Fruit fly (Drosophila melanogaster): ENCODE results near the gene CG14304.

The CG14304 gene

dm6 chr3R:18621230-18621629, at the start of gene CG14304:
Gene CG14304 (minus strand): TSS chr3R:18621327.
- TF ChIP-seq CTCF (optimal IDR thresholded peaks at IDR 0.05) (peak; percentile 6 to 18), CG8478 (optimal IDR thresholded peaks at IDR 0.05) (no peak)

- TF ChIP-seq CTCF (optimal IDR thresholded peaks at IDR 0.05) (no peak), CG8478 (optimal IDR thresholded peaks at IDR 0.05) (no peak)
Observed at dm6 chr3R:18670441-18671111, 49.4 kb upstream of the CG14304 start.

dm6 chr3R:18669812-18670211, 48.7 kb upstream of the CG14304 start:
- TF ChIP-seq CTCF (optimal IDR thresholded peaks at IDR 0.05) (no peak), CG8478 (optimal IDR thresholded peaks at IDR 0.05) (no peak)

dm6 chr3R:18669152-18669551, 48.0 kb upstream of the CG14304 start, which contains the start of gene CG7702:
Gene CG7702 (plus strand): TSS chr3R:18669390.
- TF ChIP-seq CTCF (optimal IDR thresholded peaks at IDR 0.05) (no peak), CG8478 (optimal IDR thresholded peaks at IDR 0.05) (no peak)

dm6 chr3R:18667659-18668248, 46.6 kb upstream of the CG14304 start, which contains the start of gene CG31229:
Gene CG31229 (plus strand): TSS chr3R:18667852.
- no peak for TF ChIP-seq CTCF (optimal IDR thresholded peaks at IDR 0.05)
- TF ChIP-seq CG8478 (optimal IDR thresholded peaks at IDR 0.05) = no peak

- TF ChIP-seq CG8478 (optimal IDR thresholded peaks at IDR 0.05) (no peak), CTCF (optimal IDR thresholded peaks at IDR 0.05) (no peak)
Observed at dm6 chr3R:18665061-18665460, 43.9 kb upstream of the CG14304 start, which contains the start of gene CG31231. Gene CG31231 (plus strand): TSS chr3R:18665361.

dm6 chr3R:18663525-18663924, 42.4 kb upstream of the CG14304 start, which contains the start of the genes Cpsf73 and Gos28:
Gene Cpsf73 (minus strand): TSS chr3R:18663552.
Gene Gos28 (plus strand): TSS chr3R:18663738.
- TF ChIP-seq CG8478 (optimal IDR thresholded peaks at IDR 0.05) (no peak), CTCF (optimal IDR thresholded peaks at IDR 0.05) (peak in 1 of 2 experiments; percentile 18)

- TF ChIP-seq CG8478 (optimal IDR thresholded peaks at IDR 0.05) (no peak), CTCF (optimal IDR thresholded peaks at IDR 0.05) (no peak)
Observed at dm6 chr3R:18658945-18659642, 38.0 kb upstream of the CG14304 start, which contains the start of the genes CG31224 and CstF64. Gene CG31224 (minus strand): TSS chr3R:18659309. Gene CstF64 (plus strand): TSS chr3R:18659618.

dm6 chr3R:18658380-18658944, 37.3 kb upstream of the CG14304 start:
- no peak for TF ChIP-seq CTCF (optimal IDR thresholded peaks at IDR 0.05)
- TF ChIP-seq CG8478 (optimal IDR thresholded peaks at IDR 0.05) = no peak

dm6 chr3R:18643646-18644045, 22.5 kb upstream of the CG14304 start:
- TF ChIP-seq CTCF (optimal IDR thresholded peaks at IDR 0.05) (no peak), CG8478 (optimal IDR thresholded peaks at IDR 0.05) (no peak)

- TF ChIP-seq CTCF (optimal IDR thresholded peaks at IDR 0.05) (no peak), CG8478 (optimal IDR thresholded peaks at IDR 0.05) (no peak)
Observed at dm6 chr3R:18641242-18641757, 20.2 kb upstream of the CG14304 start, which contains the start of gene CG14301. Gene CG14301 (minus strand): TSS chr3R:18641457.

- TF ChIP-seq CTCF (optimal IDR thresholded peaks at IDR 0.05) = no peak
- no peak for TF ChIP-seq CG8478 (optimal IDR thresholded peaks at IDR 0.05)
Observed at dm6 chr3R:18639662-18640061, 18.5 kb upstream of the CG14304 start.

dm6 chr3R:18633099-18633498, 12.0 kb upstream of the CG14304 start:
- TF ChIP-seq CTCF (optimal IDR thresholded peaks at IDR 0.05) = no peak
- TF ChIP-seq CG8478 (optimal IDR thresholded peaks at IDR 0.05) = no peak

dm6 chr3R:18628311-18628811, 7.2 kb upstream of the CG14304 start:
- no peak for TF ChIP-seq CG8478 (optimal IDR thresholded peaks at IDR 0.05)
- no peak for TF ChIP-seq CTCF (optimal IDR thresholded peaks at IDR 0.05)

- TF ChIP-seq CG8478 (optimal IDR thresholded peaks at IDR 0.05) = no peak
- no peak for TF ChIP-seq CTCF (optimal IDR thresholded peaks at IDR 0.05)
Observed at dm6 chr3R:18624541-18624940, 3.4 kb upstream of the CG14304 start.
